Worm (Caenorhabditis elegans) whole organism, mixed stage, embryonic: ENCODE measurements around the gene F35E8.6.

Source experiments
- M03D4.4 ChIP-seq: sonication (generic microtip); optimal IDR thresholded peaks from 2 replicates; lab custom pipeline; 2017; ENCODE audit warnings: mild to moderate bottlenecking, missing genetic modification characterization, missing compliant biosample characterization
- bed-3 ChIP-seq: fragments of 200-800 bp; sonication (Bioruptor generic); optimal IDR thresholded peaks from 3 replicates; lab custom pipeline; 2018; ENCODE audit warnings: mild to moderate bottlenecking, missing genetic modification characterization, moderate library complexity, missing compliant biosample characterization
- blmp-1 ChIP-seq: fragments of 150-350 bp; optimal IDR thresholded peaks from 2 replicates; lab custom pipeline; 2014; ENCODE audit warnings: missing biosample characterization, missing genetic modification characterization
- ceh-39 ChIP-seq: fragments of 150-350 bp; optimal IDR thresholded peaks from 2 replicates; lab custom pipeline; 2014; ENCODE audit warnings: missing biosample characterization, missing genetic modification characterization
- ceh-83 ChIP-seq: fragments of 200-800 bp; sonication (Bioruptor generic); optimal IDR thresholded peaks from 2 replicates; lab custom pipeline; 2018; ENCODE audit warnings: mild to moderate bottlenecking, missing genetic modification characterization, missing compliant biosample characterization
- ces-1 ChIP-seq: fragments of 150-350 bp; optimal IDR thresholded peaks from 2 replicates; lab custom pipeline; 2014; ENCODE audit warnings: missing biosample characterization, missing genetic modification reagents, missing genetic modification characterization
- cnd-1 ChIP-seq: fragments of 200-800 bp; sonication (Bioruptor generic); optimal IDR thresholded peaks from 2 replicates; lab custom pipeline; 2018; ENCODE audit warnings: mild to moderate bottlenecking, missing genetic modification characterization, missing compliant biosample characterization
- elt-1 ChIP-seq: sonication (generic microtip); optimal IDR thresholded peaks from 2 replicates; lab custom pipeline; 2017; ENCODE audit warnings: missing genetic modification characterization, mild to moderate bottlenecking, missing compliant biosample characterization, antibody characterized with exemption, moderate library complexity, borderline replicate concordance; ENCODE audit not compliant: insufficient read depth
- flh-1 ChIP-seq: fragments of 200-800 bp; sonication (Bioruptor generic); optimal IDR thresholded peaks from 2 replicates; lab custom pipeline; 2018; ENCODE audit warnings: mild to moderate bottlenecking, missing genetic modification characterization, moderate library complexity, missing compliant biosample characterization
- lin-13 ChIP-seq: fragments of 150-350 bp; optimal IDR thresholded peaks from 2 replicates; lab custom pipeline; 2014; ENCODE audit warnings: missing biosample characterization, missing genetic modification characterization
- lin-32 ChIP-seq: fragments of 200-800 bp; sonication (Bioruptor generic); optimal IDR thresholded peaks from 2 replicates; lab custom pipeline; 2018; ENCODE audit warnings: mild to moderate bottlenecking, missing genetic modification characterization, missing compliant biosample characterization
- lsy-2 ChIP-seq: fragments of 150-350 bp; optimal IDR thresholded peaks from 2 replicates; lab custom pipeline; 2014; ENCODE audit warnings: missing biosample characterization, missing genetic modification characterization
- mab-5 ChIP-seq: fragments of 150-350 bp; optimal IDR thresholded peaks from 2 replicates; lab custom pipeline; 2014; ENCODE audit warnings: missing biosample characterization, missing genetic modification characterization
- mep-1 ChIP-seq: fragments of 150-350 bp; optimal IDR thresholded peaks from 2 replicates; lab custom pipeline; 2017; ENCODE audit warnings: missing biosample characterization, missing genetic modification reagents, missing genetic modification characterization, inconsistent platforms
- mls-2 ChIP-seq: sonication (generic microtip); optimal IDR thresholded peaks from 2 replicates; lab custom pipeline; 2016; ENCODE audit warnings: mild to moderate bottlenecking, missing genetic modification characterization, moderate library complexity, missing compliant biosample characterization
- nhr-12 ChIP-seq: fragments of 150-350 bp; optimal IDR thresholded peaks from 2 replicates; lab custom pipeline; 2014; ENCODE audit warnings: missing biosample characterization, missing genetic modification characterization
- nhr-2 ChIP-seq: fragments of 150-350 bp; optimal IDR thresholded peaks from 2 replicates; lab custom pipeline; 2014; ENCODE audit warnings: missing biosample characterization, missing genetic modification characterization
- nhr-237 ChIP-seq: fragments of 150-350 bp; optimal IDR thresholded peaks from 2 replicates; lab custom pipeline; 2014; ENCODE audit warnings: missing biosample characterization, missing genetic modification characterization
- nhr-28 ChIP-seq: fragments of 150-350 bp; optimal IDR thresholded peaks from 2 replicates; lab custom pipeline; 2014; ENCODE audit warnings: missing biosample characterization, missing genetic modification characterization
- nhr-76 ChIP-seq: sonication (generic microtip); optimal IDR thresholded peaks from 2 replicates; lab custom pipeline; 2017; ENCODE audit warnings: missing biosample characterization, missing genetic modification characterization
- pha-4 ChIP-seq: fragments of 150-350 bp; optimal IDR thresholded peaks from 2 replicates; lab custom pipeline; 2018; ENCODE audit warnings: missing biosample characterization, missing genetic modification reagents, missing genetic modification characterization
- snpc-4 ChIP-seq: fragments of 150-350 bp; optimal IDR thresholded peaks from 2 replicates; lab custom pipeline; 2014; ENCODE audit warnings: missing biosample characterization, missing genetic modification characterization
- sptf-1 ChIP-seq: sonication (generic microtip); optimal IDR thresholded peaks from 2 replicates; lab custom pipeline; 2017; ENCODE audit warnings: mild to moderate bottlenecking, missing genetic modification characterization, moderate library complexity, missing compliant biosample characterization
- tbx-8 ChIP-seq: fragments of 200-800 bp; sonication (Bioruptor generic); optimal IDR thresholded peaks from 2 replicates; lab custom pipeline; 2018; ENCODE audit warnings: mild to moderate bottlenecking, missing genetic modification characterization, moderate library complexity, missing compliant biosample characterization
- unc-120 ChIP-seq: sonication (generic microtip); optimal IDR thresholded peaks from 2 replicates; lab custom pipeline; 2017; ENCODE audit warnings: missing genetic modification characterization, missing compliant biosample characterization; ENCODE audit not compliant: poor library complexity, severe bottlenecking
- unc-39 ChIP-seq: fragments of 150-350 bp; optimal IDR thresholded peaks from 2 replicates; lab custom pipeline; 2014; ENCODE audit warnings: missing biosample characterization, missing genetic modification characterization
- unc-62 ChIP-seq: fragments of 150-350 bp; optimal IDR thresholded peaks from 2 replicates; lab custom pipeline; 2014; ENCODE audit warnings: missing biosample characterization, missing genetic modification reagents, missing genetic modification characterization
- zip-8 ChIP-seq: fragments of 150-350 bp; optimal IDR thresholded peaks from 2 replicates; lab custom pipeline; 2014; ENCODE audit warnings: missing biosample characterization, missing genetic modification characterization
- ztf-11 ChIP-seq: fragments of 150-350 bp; optimal IDR thresholded peaks from 2 replicates; lab custom pipeline; 2014; ENCODE audit warnings: missing biosample characterization, missing genetic modification characterization

F35E8.6 gene

DNA sequence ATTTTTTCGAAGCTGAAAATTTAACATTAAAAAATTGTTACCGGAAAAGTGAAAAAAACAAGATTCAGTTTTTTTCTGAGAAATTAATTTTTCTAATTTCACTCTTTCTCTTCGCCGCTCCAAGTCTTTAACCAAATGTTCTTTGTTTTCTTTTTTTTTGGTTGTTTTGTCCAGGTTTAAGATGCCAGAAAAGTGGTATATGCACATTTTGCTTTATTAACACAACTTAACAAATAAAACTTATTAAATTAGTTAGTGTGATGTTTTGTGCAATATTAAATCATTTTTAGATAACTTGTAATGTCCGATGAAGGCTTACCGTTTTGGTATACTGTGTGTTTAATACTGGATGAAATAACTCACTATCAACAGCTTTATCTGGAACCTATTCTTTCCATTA, 31.2 kb downstream of the F35E8.6 start, which contains the start of gene srw-53:
Gene srw-53 (plus strand): TSS at position 301 of the 400 bp plus-strand sequence.
- TF ChIP-seq pha-4 (tag; lab: Kevin White, UChicago) = no peak
- TF ChIP-seq bed-3 (GFP tag; lab: Kevin White, UChicago) = no peak
- TF ChIP-seq mep-1 (tag; lab: Kevin White, UChicago) = no peak
- TF ChIP-seq unc-62 (GFP tag; lab: Kevin White, UChicago) = no peak
- no peak for TF ChIP-seq unc-120 (tag; lab: Kevin White, UChicago)
- TF ChIP-seq sptf-1 (tag; lab: Kevin White, UChicago) = no peak
- TF ChIP-seq snpc-4 (tag; lab: Kevin White, UChicago) = no peak
- no peak for TF ChIP-seq mab-5 (tag; lab: Kevin White, UChicago)
- TF ChIP-seq nhr-28 (tag; lab: Kevin White, UChicago) = no peak
- no peak for TF ChIP-seq blmp-1
- TF ChIP-seq ces-1 (GFP tag; lab: Kevin White, UChicago) = no peak
- TF ChIP-seq tbx-8 = no peak
- no peak for TF ChIP-seq unc-39 (tag; lab: Kevin White, UChicago)
- TF ChIP-seq lin-32 (GFP tag; lab: Kevin White, UChicago) = no peak
- TF ChIP-seq nhr-2 (tag; lab: Kevin White, UChicago) = no peak
- no peak for TF ChIP-seq nhr-12
- TF ChIP-seq ztf-11 = no peak
- no peak for TF ChIP-seq mls-2 (tag; lab: Kevin White, UChicago)
- no peak for TF ChIP-seq ceh-39 (tag; lab: Kevin White, UChicago)

ce11 chrV:15950903-15951302, 39.0 kb downstream of the F35E8.6 start, which contains the start of gene srw-59:
Gene srw-59, minus strand, starts transcription at chrV:15951003.
- TF ChIP-seq pha-4 (tag; lab: Kevin White, UChicago) = no peak
- no peak for TF ChIP-seq mls-2 (tag; lab: Kevin White, UChicago)
- no peak for TF ChIP-seq zip-8 (tag; lab: Kevin White, UChicago)
- no peak for TF ChIP-seq unc-39 (tag; lab: Kevin White, UChicago)
- no peak for TF ChIP-seq bed-3 (GFP tag; lab: Kevin White, UChicago)
- no peak for TF ChIP-seq nhr-237 (tag; lab: Kevin White, UChicago)
- TF ChIP-seq lsy-2 (tag; lab: Kevin White, UChicago) = no peak
- no peak for TF ChIP-seq blmp-1
- TF ChIP-seq M03D4.4 (tag; lab: Kevin White, UChicago) = no peak
- no peak for TF ChIP-seq nhr-76
- TF ChIP-seq nhr-12 = no peak
- TF ChIP-seq lin-13 (tag; lab: Kevin White, UChicago) = no peak
- TF ChIP-seq lin-32 (GFP tag; lab: Kevin White, UChicago) = no peak
- TF ChIP-seq elt-1 (tag; lab: Kevin White, UChicago) = no peak
- TF ChIP-seq cnd-1 (tag; lab: Kevin White, UChicago) = no peak
- no peak for TF ChIP-seq ceh-83 (GFP tag; lab: Kevin White, UChicago)
- TF ChIP-seq snpc-4 (tag; lab: Kevin White, UChicago) = no peak

DNA sequence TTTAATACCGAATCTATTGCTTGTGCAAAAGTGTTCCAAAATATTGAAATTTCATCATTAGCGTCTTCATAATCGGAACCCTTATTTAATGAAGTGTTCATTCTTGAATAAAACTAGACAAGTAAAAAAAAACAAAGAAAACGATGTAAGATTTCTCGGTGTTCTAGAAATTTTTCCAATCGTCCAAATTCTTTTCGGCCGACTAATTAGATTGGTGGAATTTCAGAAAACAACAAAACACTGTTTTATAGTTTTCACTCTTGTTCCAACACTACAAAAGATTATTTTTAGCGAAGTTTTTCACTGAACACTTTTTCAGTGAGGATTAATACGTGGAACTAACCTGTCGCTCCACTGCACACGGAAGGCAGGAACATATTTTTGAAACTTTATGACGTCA, 40.8 kb downstream of the F35E8.6 start, which contains the start of gene srw-56:
Gene srw-56 (minus strand): TSS at position 101 of the 400 bp plus-strand sequence.
- TF ChIP-seq ceh-83 (GFP tag; lab: Kevin White, UChicago) = no peak
- no peak for TF ChIP-seq pha-4 (tag; lab: Kevin White, UChicago)
- TF ChIP-seq nhr-28 (tag; lab: Kevin White, UChicago) = no peak
- no peak for TF ChIP-seq blmp-1
- no peak for TF ChIP-seq M03D4.4 (tag; lab: Kevin White, UChicago)
- no peak for TF ChIP-seq sptf-1 (tag; lab: Kevin White, UChicago)
- no peak for TF ChIP-seq lin-13 (tag; lab: Kevin White, UChicago)
- no peak for TF ChIP-seq bed-3 (GFP tag; lab: Kevin White, UChicago)
- TF ChIP-seq mab-5 (tag; lab: Kevin White, UChicago) = no peak
- TF ChIP-seq zip-8 (tag; lab: Kevin White, UChicago) = no peak
- no peak for TF ChIP-seq mep-1 (tag; lab: Kevin White, UChicago)

- no peak for TF ChIP-seq lin-32 (GFP tag; lab: Kevin White, UChicago)
- TF ChIP-seq ceh-83 (GFP tag; lab: Kevin White, UChicago) = no peak
- no peak for TF ChIP-seq mab-5 (tag; lab: Kevin White, UChicago)
- no peak for TF ChIP-seq bed-3 (GFP tag; lab: Kevin White, UChicago)
- TF ChIP-seq lin-13 (tag; lab: Kevin White, UChicago) = no peak
- TF ChIP-seq unc-39 (tag; lab: Kevin White, UChicago) = no peak
- TF ChIP-seq flh-1 (GFP tag; lab: Kevin White, UChicago) = no peak
- no peak for TF ChIP-seq tbx-8
- no peak for TF ChIP-seq nhr-237 (tag; lab: Kevin White, UChicago)
- TF ChIP-seq unc-120 (tag; lab: Kevin White, UChicago) = no peak
- TF ChIP-seq ces-1 (GFP tag; lab: Kevin White, UChicago) = no peak
- no peak for TF ChIP-seq blmp-1
- no peak for TF ChIP-seq ztf-11
Measured at ce11 chrV:15954932-15955331, 43.0 kb downstream of the F35E8.6 start, which contains the start of gene srw-57. Gene srw-57, minus strand, starts transcription at chrV:15955032.
